Worm (Caenorhabditis elegans) whole organism, early embryonic: Measurements from ENCODE around the gene nhr-48.

Source experiments
- ama-1 ChIP-seq: fragments of 150-350 bp; optimal IDR thresholded peaks from 2 replicates; lab custom pipeline; 2014
- flt-1 ChIP-seq: fragments of 200-800 bp; sonication (Bioruptor generic); IDR thresholded peaks from 2 replicates; pipeline ENCODE4 v1.3.6; 2022; ENCODE audit warnings: missing genetic modification characterization, missing compliant biosample characterization
- hmbx-1 ChIP-seq: sonication (generic microtip); optimal IDR thresholded peaks from 2 replicates; lab custom pipeline; 2016; ENCODE audit warnings: mild to moderate bottlenecking, missing genetic modification characterization, missing compliant biosample characterization
- tbx-37 ChIP-seq: fragments of 200-800 bp; sonication (Bioruptor generic); conservative IDR thresholded peaks from 2 replicates; pipeline ENCODE4 v1.3.6; 2022; ENCODE audit warnings: missing genetic modification reagents, missing genetic modification characterization, missing compliant biosample characterization

DNA sequence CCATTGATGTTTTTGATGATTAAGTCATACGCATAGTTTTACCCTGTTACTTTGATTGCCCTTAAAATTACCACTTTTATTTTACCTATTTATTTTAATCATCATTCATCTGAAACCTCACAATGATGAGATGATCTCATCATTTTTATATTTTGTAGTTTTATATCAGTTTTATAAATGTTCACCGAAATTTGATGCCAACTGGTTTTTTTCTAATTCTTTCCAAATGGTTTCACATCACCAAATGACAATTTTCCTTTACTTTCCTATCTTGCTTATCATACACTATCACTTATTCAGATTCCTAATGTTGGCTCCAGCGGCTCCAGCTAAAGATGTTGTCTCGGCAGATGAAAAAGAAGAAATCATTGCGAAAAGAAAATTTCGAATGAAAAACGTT is 23.7 kb downstream of the nhr-48 start, which contains the start of gene lin-15A:
- no peak for TF ChIP-seq ama-1 (lab: Kevin White, UChicago)
- no peak for TF ChIP-seq tbx-37 (GFP tag; lab: Robert Waterston, UW)
- TF ChIP-seq hmbx-1 (tag; lab: Kevin White, UChicago) = no peak
- no peak for TF ChIP-seq flt-1 (GFP tag; lab: Robert Waterston, UW)
